Worm (Caenorhabditis elegans) whole organism, late embryonic: ENCODE results near the gene fbxa-69.

Source experiments
- Y22D7AL.16 ChIP-seq: sonication (generic microtip); optimal IDR thresholded peaks from 2 replicates; lab custom pipeline; 2016; ENCODE audit warnings: missing genetic modification characterization, missing compliant biosample characterization
- ahr-1 ChIP-seq: sonication (generic microtip); optimal IDR thresholded peaks from 2 replicates; lab custom pipeline; 2016; ENCODE audit warnings: missing genetic modification characterization, missing compliant biosample characterization
- dmd-4 ChIP-seq: sonication (generic microtip); optimal IDR thresholded peaks from 2 replicates; lab custom pipeline; 2016; ENCODE audit warnings: borderline replicate concordance, missing genetic modification characterization, missing compliant biosample characterization
- ets-4 ChIP-seq: sonication (generic microtip); optimal IDR thresholded peaks from 2 replicates; lab custom pipeline; 2016; ENCODE audit warnings: missing genetic modification characterization, missing compliant biosample characterization
- hlh-30 ChIP-seq: sonication (generic microtip); optimal IDR thresholded peaks from 2 replicates; lab custom pipeline; 2017; ENCODE audit warnings: antibody characterized with exemption, missing genetic modification characterization, missing compliant biosample characterization; ENCODE audit not compliant: insufficient read depth
- mec-3 ChIP-seq: sonication (generic microtip); optimal IDR thresholded peaks from 2 replicates; lab custom pipeline; 2016; ENCODE audit warnings: borderline replicate concordance, missing genetic modification characterization, missing compliant biosample characterization
- nhr-11 ChIP-seq: fragments of 150-350 bp; optimal IDR thresholded peaks from 2 replicates; lab custom pipeline; 2014; ENCODE audit warnings: missing biosample characterization, missing genetic modification characterization
- odd-2 ChIP-seq: sonication (generic microtip); optimal IDR thresholded peaks from 2 replicates; lab custom pipeline; 2017; ENCODE audit warnings: antibody characterized with exemption, mild to moderate bottlenecking, missing genetic modification characterization, missing compliant biosample characterization
- ref-2 ChIP-seq: sonication (generic microtip); optimal IDR thresholded peaks from 2 replicates; lab custom pipeline; 2016; ENCODE audit warnings: missing genetic modification characterization, missing compliant biosample characterization

ce11 chrV:15779128-15779729 is 36.5 kb downstream of the fbxa-69 start, which contains the start of the genes nhr-285 and irld-52:
- TF ChIP-seq dmd-4 (tag; lab: Kevin White, UChicago) (no peak), ets-4 (tag; lab: Kevin White, UChicago) (no peak), mec-3 (tag; lab: Kevin White, UChicago) (no peak), ahr-1 (tag; lab: Kevin White, UChicago) (no peak), hlh-30 (tag; lab: Kevin White, UChicago) (no peak), Y22D7AL.16 (no peak), ref-2 (tag; lab: Kevin White, UChicago) (no peak), odd-2 (tag; lab: Kevin White, UChicago) (no peak), nhr-11 (tag; lab: Kevin White, UChicago) (no peak)
